Worm (Caenorhabditis elegans): ENCODE results near the gene tag-340.
"Not testable (repeated sequence)": the region's sequence is repeated elsewhere in the genome, so short reads cannot be mapped to it uniquely, and the experiment has no call there.

tag-340 gene

ce11 chrIII:4918906-4919305 lies 18.6 kb downstream of the tag-340 start:
- TF ChIP-seq fkh-6 (tag; optimal IDR thresholded peaks at IDR 0.05) (no peak), eyg-1 (tag; optimal IDR thresholded peaks at IDR 0.05) (no peak), pag-3 (tag; optimal IDR thresholded peaks at IDR 0.05; ENCODE audit: borderline replicate concordance) (no peak), unc-42 (tag; optimal IDR thresholded peaks at IDR 0.05) (no peak), elt-2 (tag; optimal IDR thresholded peaks at IDR 0.05) (no peak), ceh-34 (tag; optimal IDR thresholded peaks at IDR 0.05) (no peak), pax-1 (tag; optimal IDR thresholded peaks at IDR 0.05) (no peak), ref-2 (tag; optimal IDR thresholded peaks at IDR 0.05) (no peak), T23F11.4 (GFP tag; optimal IDR thresholded peaks at IDR 0.05) (no peak), C38D4.7 (GFP tag; optimal IDR thresholded peaks at IDR 0.05) (no peak), pqm-1 (tag; optimal IDR thresholded peaks at IDR 0.05) (no peak), ceh-6 (GFP tag; optimal IDR thresholded peaks at IDR 0.05) (no peak), K09A11.1 (tag; optimal IDR thresholded peaks at IDR 0.05; ENCODE audit: insufficient read depth) (no peak), ceh-30 (tag; optimal IDR thresholded peaks at IDR 0.05) (no peak), tbx-2 (tag; optimal IDR thresholded peaks at IDR 0.05) (no peak), ttx-3 (tag; optimal IDR thresholded peaks at IDR 0.05) (no peak)

- TF ChIP-seq fax-1 (tag; optimal IDR thresholded peaks at IDR 0.05) (no peak), sdc-2 (tag; optimal IDR thresholded peaks at IDR 0.05) (no peak), C08G9.2 (tag; optimal IDR thresholded peaks at IDR 0.05) (no peak), T23F11.4 (GFP tag; optimal IDR thresholded peaks at IDR 0.05) (no peak), zip-5 (tag; optimal IDR thresholded peaks at IDR 0.05) (no peak), F13H6.1 (tag; optimal IDR thresholded peaks at IDR 0.05) (no peak), nhr-232 (tag; optimal IDR thresholded peaks at IDR 0.05) (no peak), hlh-30 (tag; optimal IDR thresholded peaks at IDR 0.05; ENCODE audit: insufficient read depth) (no peak), sox-4 (tag; optimal IDR thresholded peaks at IDR 0.05) (no peak), tbx-2 (tag; optimal IDR thresholded peaks at IDR 0.05) (no peak), rnt-1 (tag; optimal IDR thresholded peaks at IDR 0.05) (no peak), ceh-22 (tag; optimal IDR thresholded peaks at IDR 0.05) (no peak), pat-9 (tag; optimal IDR thresholded peaks at IDR 0.05) (no peak), ahr-1 (tag; optimal IDR thresholded peaks at IDR 0.05) (no peak), unc-55 (GFP tag; optimal IDR thresholded peaks at IDR 0.05) (no peak)
Observed at ce11 chrIII:4920221-4920620, 19.9 kb downstream of the tag-340 start, which contains the start of gene ula-1. TSS of gene ula-1 (minus strand) at chrIII:4920321.

ce11 chrIII:4922020-4922419 lies 21.7 kb downstream of the tag-340 start, which contains the start of gene mmab-1:
TSS of gene mmab-1 (minus strand) at chrIII:4922114.
- not testable (repeated sequence) for TF ChIP-seq hlh-15, hlh-6, nfya-1 (tag; optimal IDR thresholded peaks at IDR 0.05)

- no peak for TF ChIP-seq dve-1 (tag; optimal IDR thresholded peaks at IDR 0.05)
- TF ChIP-seq K02D7.2 (tag; optimal IDR thresholded peaks at IDR 0.05): no peak
- TF ChIP-seq hlh-8 (tag; optimal IDR thresholded peaks at IDR 0.05): no peak
- no peak for TF ChIP-seq tbx-2 (tag; optimal IDR thresholded peaks at IDR 0.05)
- no peak for TF ChIP-seq ceh-19 (GFP tag; optimal IDR thresholded peaks at IDR 0.05)
- TF ChIP-seq fax-1 (tag; optimal IDR thresholded peaks at IDR 0.05): no peak
Observed at ce11 chrIII:4924134-4924533, 23.8 kb downstream of the tag-340 start.

ce11 chrIII:4930154-4930679 lies 29.9 kb downstream of the tag-340 start, which contains the start of gene set-2:
TSS of gene set-2 (minus strand) at chrIII:4930204.
- peak; percentile 67 for TF ChIP-seq elt-2 (tag; optimal IDR thresholded peaks at IDR 0.05)
- TF ChIP-seq fax-1 (tag; optimal IDR thresholded peaks at IDR 0.05): peak; percentile 62
- TF ChIP-seq fkh-6 (tag; optimal IDR thresholded peaks at IDR 0.05): peak; percentile 18
- TF ChIP-seq rnt-1 (tag; optimal IDR thresholded peaks at IDR 0.05): peak; percentile 55
- peak; percentile 71 for TF ChIP-seq ref-2 (tag; optimal IDR thresholded peaks at IDR 0.05)
- TF ChIP-seq eyg-1 (tag; optimal IDR thresholded peaks at IDR 0.05): peak; percentile 44
- TF ChIP-seq mec-3 (tag; optimal IDR thresholded peaks at IDR 0.05; ENCODE audit: borderline replicate concordance): peak; percentile 74
- TF ChIP-seq hlh-8 (tag; optimal IDR thresholded peaks at IDR 0.05): peak; percentile 60
- peak; percentile 35 for TF ChIP-seq ttx-3 (tag; optimal IDR thresholded peaks at IDR 0.05)
- TF ChIP-seq pag-3 (tag; optimal IDR thresholded peaks at IDR 0.05; ENCODE audit: borderline replicate concordance): no peak
- TF ChIP-seq ceh-31 (tag; optimal IDR thresholded peaks at IDR 0.05): peak; percentile 93
- no peak for TF ChIP-seq nhr-232 (tag; optimal IDR thresholded peaks at IDR 0.05)
- TF ChIP-seq ets-4 (tag; optimal IDR thresholded peaks at IDR 0.05): peak; percentile 91
- peak; percentile 34 for TF ChIP-seq ceh-34 (tag; optimal IDR thresholded peaks at IDR 0.05)
- TF ChIP-seq F13H6.1 (tag; optimal IDR thresholded peaks at IDR 0.05): peak; percentile 33
- peak; percentile 51 for TF ChIP-seq sdc-2 (tag; optimal IDR thresholded peaks at IDR 0.05)
- peak; percentile 87 for TF ChIP-seq tbx-7 (tag; optimal IDR thresholded peaks at IDR 0.05)
- TF ChIP-seq gmeb-2 (tag; optimal IDR thresholded peaks at IDR 0.05): no peak
- peak; percentile 92 for TF ChIP-seq ceh-2 (tag; optimal IDR thresholded peaks at IDR 0.05)
- TF ChIP-seq ceh-14 (tag; optimal IDR thresholded peaks at IDR 0.05): peak; percentile 34
- peak; percentile 32 for TF ChIP-seq nfya-1 (tag; optimal IDR thresholded peaks at IDR 0.05)
- TF ChIP-seq pqm-1 (tag; optimal IDR thresholded peaks at IDR 0.05): no peak
